Worm (Caenorhabditis elegans): ENCODE results near the gene C31C9.6.
"Not testable (repeated sequence)": the region's sequence is repeated elsewhere in the genome, so short reads cannot be mapped to it uniquely, and the experiment has no call there.

DNA sequence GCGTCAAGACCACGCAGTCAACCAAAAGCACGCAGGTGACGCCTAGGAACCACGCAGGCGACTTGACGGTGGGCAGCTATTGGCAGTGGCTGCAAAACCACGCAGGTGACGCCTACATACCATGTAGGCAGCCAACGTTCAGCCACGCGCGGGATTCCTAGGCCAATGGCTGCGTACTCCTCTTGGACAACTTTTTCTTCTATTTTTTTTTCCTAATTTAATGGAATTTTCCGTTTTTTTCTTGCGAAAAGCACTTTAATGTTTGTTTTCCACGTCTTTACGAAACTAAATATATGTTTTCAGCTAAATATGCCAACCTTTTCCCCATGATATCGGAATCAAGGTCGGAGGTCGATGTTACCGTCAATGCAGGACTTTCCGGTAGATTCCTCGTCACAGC, 7.2 kb downstream of the C31C9.6 start, which contains the start of gene C31C9.9:
- TF ChIP-seq elt-3 (tag; optimal IDR thresholded peaks at IDR 0.05); C34B4.2 (tag; optimal IDR thresholded peaks at IDR 0.05); ceh-82 (tag; optimal IDR thresholded peaks at IDR 0.05); elt-2 (tag; optimal IDR thresholded peaks at IDR 0.05); unc-62 (GFP tag; optimal IDR thresholded peaks at IDR 0.05); nhr-77 (tag; optimal IDR thresholded peaks at IDR 0.05); isw-1 (GFP tag; IDR thresholded peaks at IDR 0.05); zag-1 (tag; optimal IDR thresholded peaks at IDR 0.05); sox-4 (tag; optimal IDR thresholded peaks at IDR 0.05); snpc-4 (tag; optimal IDR thresholded peaks at IDR 0.05); mep-1 (tag; optimal IDR thresholded peaks at IDR 0.05); ama-1 (optimal IDR thresholded peaks at IDR 0.05): not testable (repeated sequence)
